Worm (Caenorhabditis elegans): Measurements from ENCODE around the gene cpsf-3.

Gene cpsf-3

DNA sequence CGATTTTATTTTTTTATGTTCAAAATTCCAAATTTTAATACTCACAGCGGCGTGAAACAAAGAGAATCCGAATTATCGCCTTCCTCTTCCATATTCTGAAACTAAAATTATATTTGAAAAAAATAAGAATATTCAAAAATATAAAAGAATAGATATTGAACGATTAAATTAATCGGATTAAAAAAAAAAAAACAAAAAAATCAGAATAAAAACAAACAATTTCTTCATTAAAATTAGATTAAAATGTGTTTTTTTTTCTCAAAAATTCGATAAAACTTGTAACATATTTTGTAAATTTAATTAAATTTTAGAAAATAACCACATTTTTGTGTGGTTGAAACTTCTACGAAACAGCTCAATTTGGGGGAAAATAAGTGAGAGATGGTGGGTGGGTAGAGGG lies at the start of gene cpsf-3:
Gene cpsf-3, minus strand, starts transcription at position 101 of the 400 bp plus-strand sequence.
- TF ChIP-seq nhr-11 (tag; optimal IDR thresholded peaks at IDR 0.05) (no peak), K09A11.1 (tag; optimal IDR thresholded peaks at IDR 0.05; ENCODE audit: insufficient read depth) (no peak), syd-9 (tag; optimal IDR thresholded peaks at IDR 0.05) (no peak), F13H6.1 (tag; optimal IDR thresholded peaks at IDR 0.05) (no peak), sdc-2 (tag; optimal IDR thresholded peaks at IDR 0.05) (no peak), sox-4 (tag; optimal IDR thresholded peaks at IDR 0.05) (no peak), madf-2 (tag; optimal IDR thresholded peaks at IDR 0.05) (no peak), ahr-1 (tag; optimal IDR thresholded peaks at IDR 0.05) (no peak), ceh-19 (GFP tag; optimal IDR thresholded peaks at IDR 0.05) (no peak), hlh-6 (tag; optimal IDR thresholded peaks at IDR 0.05) (no peak), ceh-31 (tag; optimal IDR thresholded peaks at IDR 0.05) (no peak), eyg-1 (tag; optimal IDR thresholded peaks at IDR 0.05) (no peak)

ce11 chrIV:13331285-13331684 lies 48.6 kb upstream of the cpsf-3 start, which contains the start of gene pqn-74:
TSS of gene pqn-74 (minus strand) at chrIV:13331406.
- TF ChIP-seq ceh-24 (tag; optimal IDR thresholded peaks at IDR 0.05) (no peak), ceh-18 (tag; optimal IDR thresholded peaks at IDR 0.05) (no peak), ceh-2 (tag; optimal IDR thresholded peaks at IDR 0.05) (no peak), syd-9 (tag; optimal IDR thresholded peaks at IDR 0.05) (no peak), K09A11.1 (tag; optimal IDR thresholded peaks at IDR 0.05; ENCODE audit: insufficient read depth) (no peak), ceh-22 (tag; optimal IDR thresholded peaks at IDR 0.05) (no peak)

DNA sequence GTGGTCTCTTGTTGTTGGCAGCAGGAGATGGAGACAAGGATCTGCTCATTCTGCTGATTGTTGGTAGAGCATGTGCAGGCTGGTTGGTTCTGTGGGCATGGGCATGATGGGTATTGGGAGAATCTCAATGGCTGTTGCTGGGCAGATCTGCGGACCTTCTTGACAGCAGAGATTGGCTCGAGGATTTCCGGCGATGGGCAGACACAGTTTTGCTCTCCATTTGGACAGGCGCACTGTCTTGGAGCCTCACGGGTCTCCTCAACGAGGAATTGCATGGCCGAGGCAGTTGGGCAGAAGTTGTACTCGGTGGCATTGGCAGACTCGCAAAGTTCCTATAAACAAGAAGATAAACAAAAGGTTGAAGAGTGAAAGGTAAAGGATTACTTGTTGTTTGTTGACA lies 47.9 kb upstream of the cpsf-3 start:
- TF ChIP-seq hlh-8 (tag; optimal IDR thresholded peaks at IDR 0.05) (no peak), pha-4 (tag; optimal IDR thresholded peaks at IDR 0.05) (no peak), dve-1 (tag; optimal IDR thresholded peaks at IDR 0.05) (no peak), elt-4 (tag; optimal IDR thresholded peaks at IDR 0.05) (no peak), nfya-1 (tag; optimal IDR thresholded peaks at IDR 0.05) (no peak), pat-9 (tag; optimal IDR thresholded peaks at IDR 0.05) (no peak), ref-2 (tag; optimal IDR thresholded peaks at IDR 0.05) (no peak), T23F11.4 (GFP tag; optimal IDR thresholded peaks at IDR 0.05) (no peak), pha-2 (tag; optimal IDR thresholded peaks at IDR 0.05) (no peak), ceh-2 (tag; optimal IDR thresholded peaks at IDR 0.05) (no peak), ceh-45 (GFP tag; IDR thresholded peaks at IDR 0.05) (no peak), C08G9.2 (tag; optimal IDR thresholded peaks at IDR 0.05) (no peak), K09A11.1 (tag; optimal IDR thresholded peaks at IDR 0.05; ENCODE audit: insufficient read depth) (no peak)

DNA sequence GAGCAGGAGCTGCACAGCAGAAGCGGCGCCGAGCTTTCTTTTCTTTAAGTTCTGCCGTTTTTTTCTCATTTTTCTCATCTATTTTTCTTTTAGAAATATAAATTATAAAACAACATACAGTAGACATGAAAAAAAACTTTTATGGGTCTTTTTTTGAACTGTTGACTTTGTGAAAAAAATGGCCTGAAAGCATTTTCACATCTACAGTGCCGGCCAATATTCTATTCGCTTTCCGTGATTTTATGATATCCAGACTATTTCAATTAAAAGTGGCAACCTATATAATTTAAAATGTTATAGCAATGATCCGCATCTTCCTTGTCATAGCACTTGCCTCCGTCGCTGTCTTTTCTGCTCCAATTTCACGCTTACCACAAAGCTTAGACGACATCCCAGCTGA lies 45.4 kb upstream of the cpsf-3 start, which contains the start of gene far-6:
Gene far-6, plus strand, starts transcription at position 301 of the 400 bp plus-strand sequence.
- no peak for TF ChIP-seq ttx-3 (tag; optimal IDR thresholded peaks at IDR 0.05)

DNA sequence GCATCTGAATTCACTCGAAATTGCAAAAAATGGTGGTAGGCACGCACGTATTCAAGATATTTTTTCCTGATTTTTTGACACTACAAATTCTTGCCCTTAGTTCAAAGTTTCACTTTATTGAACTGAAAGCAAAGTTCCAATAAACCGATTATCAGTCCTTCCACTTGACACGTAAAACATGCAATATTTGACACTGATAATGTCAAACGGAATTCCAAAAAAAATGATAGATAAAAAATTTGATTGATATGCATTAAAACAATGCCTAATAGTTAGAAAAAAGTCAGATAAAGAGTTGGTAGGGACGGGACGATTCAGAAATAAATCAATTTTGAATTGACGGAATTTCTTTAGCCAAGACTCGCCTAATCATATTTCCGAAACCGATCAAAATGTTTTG lies 44.4 kb upstream of the cpsf-3 start:
- no peak for TF ChIP-seq madf-2 (tag; optimal IDR thresholded peaks at IDR 0.05)
- no peak for TF ChIP-seq gmeb-2 (tag; optimal IDR thresholded peaks at IDR 0.05)
- peak; percentile 50 for TF ChIP-seq elt-2 (tag; optimal IDR thresholded peaks at IDR 0.05)
- no peak for TF ChIP-seq mec-3 (tag; optimal IDR thresholded peaks at IDR 0.05; ENCODE audit: borderline replicate concordance)
- no peak for TF ChIP-seq lin-11 (tag; optimal IDR thresholded peaks at IDR 0.05)
- no peak for TF ChIP-seq pag-3 (tag; optimal IDR thresholded peaks at IDR 0.05; ENCODE audit: borderline replicate concordance)
- TF ChIP-seq hlh-6 (tag; optimal IDR thresholded peaks at IDR 0.05) = no peak
